Worm (Caenorhabditis elegans) whole organism, late embryonic: ENCODE measurements around the gene sto-4.
A peak's percentile ranks its signal among the peaks of the same experiment; 100 is the strongest.

ENCODE experiments used
- C08G9.2 ChIP-seq: sonication (generic microtip); optimal IDR thresholded peaks from 2 replicates; lab custom pipeline; 2016; ENCODE audit warnings: mild to moderate bottlenecking, missing genetic modification characterization, moderate library complexity, missing compliant biosample characterization
- F13H6.1 ChIP-seq: sonication (generic microtip); optimal IDR thresholded peaks from 2 replicates; lab custom pipeline; 2016; ENCODE audit warnings: missing genetic modification characterization, missing compliant biosample characterization
- K02D7.2 ChIP-seq: sonication (generic microtip); optimal IDR thresholded peaks from 2 replicates; lab custom pipeline; 2017; ENCODE audit warnings: mild to moderate bottlenecking, missing genetic modification characterization, missing compliant biosample characterization
- K09A11.1 ChIP-seq: sonication (generic microtip); optimal IDR thresholded peaks from 2 replicates; lab custom pipeline; 2017; ENCODE audit warnings: antibody characterized with exemption, mild to moderate bottlenecking, missing genetic modification characterization, missing compliant biosample characterization; ENCODE audit not compliant: insufficient read depth
- T23F11.4 ChIP-seq: fragments of 200-800 bp; sonication (Bioruptor generic); optimal IDR thresholded peaks from 2 replicates; lab custom pipeline; 2018; ENCODE audit warnings: mild to moderate bottlenecking, missing genetic modification characterization, missing compliant biosample characterization
- Y22D7AL.16 ChIP-seq: sonication (generic microtip); optimal IDR thresholded peaks from 2 replicates; lab custom pipeline; 2016; ENCODE audit warnings: missing genetic modification characterization, missing compliant biosample characterization
- ahr-1 ChIP-seq: sonication (generic microtip); optimal IDR thresholded peaks from 2 replicates; lab custom pipeline; 2016; ENCODE audit warnings: missing genetic modification characterization, missing compliant biosample characterization
- ama-1 ChIP-seq: fragments of 150-350 bp; optimal IDR thresholded peaks from 2 replicates; lab custom pipeline; 2014
- ceh-14 ChIP-seq: sonication (generic microtip); optimal IDR thresholded peaks from 2 replicates; lab custom pipeline; 2016; ENCODE audit warnings: missing genotype, missing genetic modification characterization, missing compliant biosample characterization
- ceh-2 ChIP-seq: sonication (generic microtip); optimal IDR thresholded peaks from 2 replicates; lab custom pipeline; 2016; ENCODE audit warnings: missing genotype, missing genetic modification characterization, missing compliant biosample characterization
- ceh-22 ChIP-seq: sonication (generic microtip); optimal IDR thresholded peaks from 2 replicates; lab custom pipeline; 2017; ENCODE audit warnings: missing biosample characterization, missing genetic modification characterization
- ceh-9 ChIP-seq: sonication (generic microtip); optimal IDR thresholded peaks from 2 replicates; lab custom pipeline; 2016; ENCODE audit warnings: mild to moderate bottlenecking, missing genetic modification characterization, inconsistent platforms, missing compliant biosample characterization
- che-1 ChIP-seq: sonication (generic microtip); optimal IDR thresholded peaks from 2 replicates; lab custom pipeline; 2016; ENCODE audit warnings: mild to moderate bottlenecking, missing genetic modification characterization, missing compliant biosample characterization
- eyg-1 ChIP-seq: sonication (generic microtip); optimal IDR thresholded peaks from 2 replicates; lab custom pipeline; 2016; ENCODE audit warnings: missing genotype, missing genetic modification characterization, missing compliant biosample characterization
- fax-1 ChIP-seq: sonication (generic microtip); optimal IDR thresholded peaks from 2 replicates; lab custom pipeline; 2016; ENCODE audit warnings: missing genotype, missing genetic modification characterization, missing compliant biosample characterization
- fkh-6 ChIP-seq: sonication (generic microtip); optimal IDR thresholded peaks from 2 replicates; lab custom pipeline; 2016; ENCODE audit warnings: missing genetic modification characterization, missing compliant biosample characterization
- gmeb-2 ChIP-seq: sonication (generic microtip); optimal IDR thresholded peaks from 2 replicates; lab custom pipeline; 2016; ENCODE audit warnings: missing genetic modification characterization, inconsistent platforms, missing compliant biosample characterization
- hlh-30 ChIP-seq: sonication (generic microtip); optimal IDR thresholded peaks from 2 replicates; lab custom pipeline; 2017; ENCODE audit warnings: antibody characterized with exemption, missing genetic modification characterization, missing compliant biosample characterization; ENCODE audit not compliant: insufficient read depth
- hlh-6 ChIP-seq: sonication (generic microtip); optimal IDR thresholded peaks from 2 replicates; lab custom pipeline; 2016; ENCODE audit warnings: missing genotype, missing genetic modification characterization, missing compliant biosample characterization
- hlh-8 ChIP-seq: sonication (generic microtip); optimal IDR thresholded peaks from 2 replicates; lab custom pipeline; 2016; ENCODE audit warnings: missing genotype, missing genetic modification characterization, missing compliant biosample characterization
- lim-6 ChIP-seq: sonication (generic microtip); optimal IDR thresholded peaks from 2 replicates; lab custom pipeline; 2016; ENCODE audit warnings: missing genetic modification characterization, missing compliant biosample characterization
- lin-11 ChIP-seq: fragments of 200-800 bp; sonication (Bioruptor generic); optimal IDR thresholded peaks from 2 replicates; lab custom pipeline; 2018; ENCODE audit warnings: mild to moderate bottlenecking, missing genetic modification characterization, missing compliant biosample characterization
- madf-2 ChIP-seq: sonication (generic microtip); optimal IDR thresholded peaks from 2 replicates; lab custom pipeline; 2017; ENCODE audit warnings: missing genetic modification characterization, missing compliant biosample characterization
- nhr-11 ChIP-seq: fragments of 150-350 bp; optimal IDR thresholded peaks from 2 replicates; lab custom pipeline; 2014; ENCODE audit warnings: missing biosample characterization, missing genetic modification characterization
- nhr-232 ChIP-seq: sonication (generic microtip); optimal IDR thresholded peaks from 2 replicates; lab custom pipeline; 2016; ENCODE audit warnings: missing genetic modification characterization, missing compliant biosample characterization
- npax-4 ChIP-seq: sonication (generic microtip); optimal IDR thresholded peaks from 2 replicates; lab custom pipeline; 2016; ENCODE audit warnings: missing genetic modification characterization, missing compliant biosample characterization
- odd-2 ChIP-seq: sonication (generic microtip); optimal IDR thresholded peaks from 2 replicates; lab custom pipeline; 2017; ENCODE audit warnings: antibody characterized with exemption, mild to moderate bottlenecking, missing genetic modification characterization, missing compliant biosample characterization
- pat-9 ChIP-seq: fragments of 200-800 bp; sonication (Bioruptor generic); optimal IDR thresholded peaks from 2 replicates; lab custom pipeline; 2018; ENCODE audit warnings: mild to moderate bottlenecking, missing genetic modification characterization, moderate library complexity, missing compliant biosample characterization
- pax-1 ChIP-seq: fragments of 150-350 bp; optimal IDR thresholded peaks from 2 replicates; lab custom pipeline; 2014; ENCODE audit warnings: missing biosample characterization, missing genetic modification characterization
- pha-2 ChIP-seq: sonication (generic microtip); optimal IDR thresholded peaks from 2 replicates; lab custom pipeline; 2017; ENCODE audit warnings: mild to moderate bottlenecking, missing genetic modification characterization, missing compliant biosample characterization
- pha-4 ChIP-seq: fragments of 150-350 bp; optimal IDR thresholded peaks from 2 replicates; lab custom pipeline; 2018; ENCODE audit warnings: missing biosample characterization, missing genetic modification reagents, missing genetic modification characterization
- pqm-1 ChIP-seq: sonication (generic microtip); optimal IDR thresholded peaks from 2 replicates; lab custom pipeline; 2016; ENCODE audit warnings: missing genetic modification characterization, missing compliant biosample characterization
- pros-1 ChIP-seq: fragments of 150-350 bp; optimal IDR thresholded peaks from 2 replicates; lab custom pipeline; 2014; ENCODE audit warnings: missing biosample characterization, missing genetic modification reagents, missing genetic modification characterization
- ref-2 ChIP-seq: sonication (generic microtip); optimal IDR thresholded peaks from 2 replicates; lab custom pipeline; 2016; ENCODE audit warnings: missing genetic modification characterization, missing compliant biosample characterization
- rnt-1 ChIP-seq: sonication (generic microtip); optimal IDR thresholded peaks from 2 replicates; lab custom pipeline; 2016; ENCODE audit warnings: missing genetic modification characterization, missing compliant biosample characterization
- sdc-2 ChIP-seq: sonication (generic microtip); optimal IDR thresholded peaks from 2 replicates; lab custom pipeline; 2016; ENCODE audit warnings: missing genotype, missing genetic modification characterization, missing compliant biosample characterization
- syd-9 ChIP-seq: sonication (generic microtip); optimal IDR thresholded peaks from 2 replicates; lab custom pipeline; 2016; ENCODE audit warnings: mild to moderate bottlenecking, missing genetic modification characterization, moderate library complexity, missing compliant biosample characterization
- tbx-2 ChIP-seq: sonication (generic microtip); optimal IDR thresholded peaks from 2 replicates; lab custom pipeline; 2016; ENCODE audit warnings: missing genetic modification characterization, missing compliant biosample characterization
- tbx-7 ChIP-seq: sonication (generic microtip); optimal IDR thresholded peaks from 2 replicates; lab custom pipeline; 2016; ENCODE audit warnings: missing genotype, missing genetic modification characterization, missing compliant biosample characterization
- ttx-3 ChIP-seq: sonication (generic microtip); optimal IDR thresholded peaks from 2 replicates; lab custom pipeline; 2016; ENCODE audit warnings: missing genetic modification reagents, missing genetic modification characterization, missing compliant biosample characterization
- unc-3 ChIP-seq, 2 experiments: fragments of 200-800 bp in 1 of 2; sonication (Bioruptor generic) in 1 of 2; sonication (generic microtip) in 1 of 2; conservative IDR thresholded peaks in 1 of 2; optimal IDR thresholded peaks in 1 of 2; 2 replicates each; pipeline versions ENCODE4 v1.3.6 to Lab custom; 2016 to 2022; ENCODE audit warnings: missing compliant biosample characterization in 2 of 2, missing genetic modification characterization in 2 of 2, missing genetic modification reagents in 1 of 2
- unc-42 ChIP-seq: sonication (generic microtip); optimal IDR thresholded peaks from 2 replicates; lab custom pipeline; 2016; ENCODE audit warnings: missing genotype, missing genetic modification characterization, missing compliant biosample characterization
- unc-86 ChIP-seq: sonication (generic microtip); optimal IDR thresholded peaks from 2 replicates; lab custom pipeline; 2016; ENCODE audit warnings: missing genetic modification characterization, missing compliant biosample characterization
- zip-5 ChIP-seq: sonication (generic microtip); optimal IDR thresholded peaks from 2 replicates; lab custom pipeline; 2016; ENCODE audit warnings: missing genetic modification characterization, missing compliant biosample characterization

Gene sto-4

ce11 chrX:11684261-11684660 lies 40.3 kb downstream of the sto-4 start, which contains the start of gene hnd-1:
hnd-1 (plus strand) TSS chrX:11684561.
- TF ChIP-seq lim-6 (tag; lab: Kevin White, UChicago) (no peak), Y22D7AL.16 (tag; lab: Kevin White, UChicago) (no peak), hlh-30 (tag; lab: Kevin White, UChicago) (no peak), hlh-6 (tag; lab: Kevin White, UChicago) (no peak), ama-1 (no peak), sdc-2 (tag; lab: Kevin White, UChicago) (no peak), nhr-11 (no peak), rnt-1 (tag; lab: Kevin White, UChicago) (no peak), ttx-3 (tag; lab: Kevin White, UChicago) (no peak), zip-5 (tag; lab: Kevin White, UChicago) (no peak), npax-4 (tag; lab: Kevin White, UChicago) (no peak), K09A11.1 (tag; lab: Kevin White, UChicago) (no peak), lin-11 (tag; lab: Kevin White, UChicago) (no peak), ceh-14 (tag; lab: Kevin White, UChicago) (no peak), pha-4 (tag; lab: Kevin White, UChicago) (no peak), F13H6.1 (tag; lab: Kevin White, UChicago) (no peak), eyg-1 (tag; lab: Kevin White, UChicago) (no peak)

- no peak for TF ChIP-seq nhr-232 (tag; lab: Kevin White, UChicago)
- TF ChIP-seq T23F11.4 (GFP tag; lab: Kevin White, UChicago) = no peak
- TF ChIP-seq C08G9.2 (tag; lab: Kevin White, UChicago) = no peak
- no peak for TF ChIP-seq hlh-6 (tag; lab: Kevin White, UChicago)
- no peak for TF ChIP-seq pha-2 (tag; lab: Kevin White, UChicago)
- no peak for TF ChIP-seq syd-9
- TF ChIP-seq hlh-8 (tag; lab: Kevin White, UChicago) = no peak
Observed at ce11 chrX:11687836-11688319, 44.0 kb downstream of the sto-4 start, which contains the start of gene C44C10.7. C44C10.7 (minus strand) TSS chrX:11688269.

- no peak for TF ChIP-seq K09A11.1 (tag; lab: Kevin White, UChicago)
- TF ChIP-seq ceh-22 (tag; lab: Kevin White, UChicago) = no peak
- TF ChIP-seq unc-3 (GFP tag; conservative IDR thresholded peaks at IDR 0.05; lab: Robert Waterston, UW) = no peak
- TF ChIP-seq unc-3 (tag; optimal IDR thresholded peaks at IDR 0.05; lab: Kevin White, UChicago) = no peak
- no peak for TF ChIP-seq npax-4 (tag; lab: Kevin White, UChicago)
- TF ChIP-seq ref-2 = no peak
- TF ChIP-seq odd-2 (tag; lab: Kevin White, UChicago) = no peak
- no peak for TF ChIP-seq pros-1
- no peak for TF ChIP-seq ama-1
- no peak for TF ChIP-seq hlh-6 (tag; lab: Kevin White, UChicago)
- TF ChIP-seq, all 69 proteins: peak for 0
Observed at ce11 chrX:11690014-11690591, 46.2 kb downstream of the sto-4 start, which contains the start of the genes C44C10.10 and C44C10.5. C44C10.10 (plus strand) TSS chrX:11690314. C44C10.5 (plus strand) TSS chrX:11690541.

- no peak for TF ChIP-seq odd-2 (tag; lab: Kevin White, UChicago)
- peak; percentile 42 for TF ChIP-seq C08G9.2 (tag; lab: Kevin White, UChicago)
- TF ChIP-seq ttx-3 (tag; lab: Kevin White, UChicago) = no peak
- no peak for TF ChIP-seq npax-4 (tag; lab: Kevin White, UChicago)
- TF ChIP-seq lim-6 (tag; lab: Kevin White, UChicago) = no peak
- TF ChIP-seq pat-9 (tag; lab: Kevin White, UChicago) = no peak
- TF ChIP-seq gmeb-2 (tag; lab: Kevin White, UChicago) = no peak
- TF ChIP-seq unc-42 = no peak
- TF ChIP-seq ref-2 = no peak
- no peak for TF ChIP-seq eyg-1 (tag; lab: Kevin White, UChicago)
- TF ChIP-seq unc-86 = no peak
- no peak for TF ChIP-seq che-1 (tag; lab: Kevin White, UChicago)
- TF ChIP-seq ceh-2 (tag; lab: Kevin White, UChicago) = peak; percentile 56
- no peak for TF ChIP-seq Y22D7AL.16 (tag; lab: Kevin White, UChicago)
- no peak for TF ChIP-seq nhr-232 (tag; lab: Kevin White, UChicago)
- TF ChIP-seq nhr-11 = no peak
- no peak for TF ChIP-seq madf-2 (tag; lab: Kevin White, UChicago)
- no peak for TF ChIP-seq ceh-9
- no peak for TF ChIP-seq ahr-1
- peak; percentile 57 for TF ChIP-seq tbx-2 (tag; lab: Kevin White, UChicago)
- no peak for TF ChIP-seq K02D7.2 (tag; lab: Kevin White, UChicago)
- no peak for TF ChIP-seq pax-1 (tag; lab: Kevin White, UChicago)
- TF ChIP-seq hlh-30 (tag; lab: Kevin White, UChicago) = no peak
- TF ChIP-seq pqm-1 (tag; lab: Kevin White, UChicago) = no peak
- TF ChIP-seq tbx-7 (tag; lab: Kevin White, UChicago) = no peak
- TF ChIP-seq fkh-6 (tag; lab: Kevin White, UChicago) = no peak
- no peak for TF ChIP-seq fax-1 (tag; lab: Kevin White, UChicago)
Observed at ce11 chrX:11693092-11693491, 49.2 kb downstream of the sto-4 start, which contains the start of gene smcl-1. smcl-1 (plus strand) TSS chrX:11693464.
